Worm (Caenorhabditis elegans) whole organism, L3 larva: ENCODE results near the gene T18D3.9.

Experiments used
- nhr-12 ChIP-seq: fragments of 150-350 bp; optimal IDR thresholded peaks from 2 replicates; lab custom pipeline; 2014; ENCODE audit warnings: missing biosample characterization, missing genetic modification characterization
- nhr-77 ChIP-seq: fragments of 150-350 bp; optimal IDR thresholded peaks from 2 replicates; lab custom pipeline; 2014; ENCODE audit warnings: missing biosample characterization, missing genetic modification characterization

DNA sequence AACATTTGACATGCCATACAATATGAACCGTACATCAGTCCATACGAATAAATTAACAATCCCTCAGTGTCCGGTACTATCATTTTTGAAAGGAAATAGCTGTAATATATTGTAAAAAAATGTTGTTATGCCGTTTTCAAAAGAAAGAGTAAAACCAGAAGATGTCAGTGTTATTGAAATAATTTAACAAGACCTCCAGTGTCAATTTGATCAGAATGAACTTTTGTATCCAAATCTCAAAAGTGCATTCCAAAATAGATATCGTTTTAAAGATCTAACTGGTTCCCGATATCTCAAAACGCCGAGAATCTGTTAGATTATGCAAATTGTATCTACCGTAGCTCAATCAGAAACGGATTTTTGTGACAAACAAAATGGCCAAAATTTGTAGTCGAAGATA lies 7.3 kb upstream of the T18D3.9 start, which contains the start of gene odr-7:
- no peak for TF ChIP-seq nhr-77 (tag; lab: Kevin White, UChicago)
- TF ChIP-seq nhr-12 (tag; lab: Kevin White, UChicago) = no peak
